Fruit fly (Drosophila melanogaster) whole organism, pupa: ENCODE results near the gene CG14109.

Source experiments
- CG10348 ChIP-seq: fragments of 200-800 bp; sonication (Bioruptor generic); IDR thresholded peaks from 2 replicates; pipeline ENCODE4 v1.3.6; 2022; ENCODE audit warnings: missing biosample characterization, missing genetic modification characterization
- CG12605 ChIP-seq: fragments of 200-800 bp; sonication (Bioruptor generic); IDR thresholded peaks from 2 replicates; pipeline ENCODE4 v1.3.6; 2022; ENCODE audit warnings: missing biosample characterization, missing genetic modification characterization
- CG13204 ChIP-seq: fragments of 200-800 bp; sonication (Bioruptor generic); optimal IDR thresholded peaks from 2 replicates; lab custom pipeline; 2018; ENCODE audit warnings: missing biosample characterization, mild to moderate bottlenecking, missing genetic modification characterization, moderate library complexity
- CG14655 ChIP-seq: fragments of 200-800 bp; sonication (Bioruptor generic); optimal IDR thresholded peaks from 3 replicates; lab custom pipeline; 2017; ENCODE audit warnings: mild to moderate bottlenecking, missing biosample characterization, missing genetic modification reagents, missing genetic modification characterization
- CG15710 ChIP-seq: fragments of 200-800 bp; sonication (Bioruptor generic); optimal IDR thresholded peaks from 2 replicates; lab custom pipeline; 2018; ENCODE audit warnings: missing biosample characterization, mild to moderate bottlenecking, missing genetic modification characterization, moderate library complexity
- CG17806 ChIP-seq: fragments of 200-800 bp; sonication (Bioruptor generic); optimal IDR thresholded peaks from 2 replicates; lab custom pipeline; 2018; ENCODE audit warnings: missing biosample characterization, mild to moderate bottlenecking, missing genetic modification characterization, moderate library complexity
- CG32121 ChIP-seq: fragments of 200-800 bp; sonication (Bioruptor generic); IDR thresholded peaks from 2 replicates; pipeline ENCODE4 v1.3.6; 2022; ENCODE audit warnings: missing biosample characterization, missing genetic modification characterization
- CG34367 ChIP-seq: fragments of 200-800 bp; sonication (Bioruptor generic); optimal IDR thresholded peaks from 2 replicates; lab custom pipeline; 2018; ENCODE audit warnings: missing biosample characterization, mild to moderate bottlenecking, missing genetic modification characterization
- CG4496 ChIP-seq: fragments of 200-800 bp; sonication (Bioruptor generic); IDR thresholded peaks from 3 replicates; pipeline ENCODE4 v1.3.6; 2022; ENCODE audit warnings: missing biosample characterization, missing genetic modification characterization
- CG8301 ChIP-seq: fragments of 200-800 bp; sonication (Bioruptor generic); optimal IDR thresholded peaks from 2 replicates; lab custom pipeline; 2018; ENCODE audit warnings: missing biosample characterization, mild to moderate bottlenecking, missing genetic modification characterization
- CG9948 ChIP-seq: fragments of 200-800 bp; sonication (Bioruptor generic); optimal IDR thresholded peaks from 2 replicates; lab custom pipeline; 2018; ENCODE audit warnings: missing biosample characterization, mild to moderate bottlenecking, missing genetic modification characterization, moderate library complexity
- D1 ChIP-seq: fragments of 200-800 bp; sonication (Bioruptor generic); optimal IDR thresholded peaks from 2 replicates; lab custom pipeline; 2018; ENCODE audit warnings: missing biosample characterization, mild to moderate bottlenecking, missing genetic modification characterization, moderate library complexity
- EcR ChIP-seq: fragments of 200-800 bp; sonication (Bioruptor generic); optimal IDR thresholded peaks from 3 replicates; lab custom pipeline; 2019; ENCODE audit warnings: missing biosample characterization, missing genetic modification characterization, mild to moderate bottlenecking, moderate library complexity, missing genetic modification reagents
- Ets98B ChIP-seq: fragments of 200-800 bp; sonication (Bioruptor generic); IDR thresholded peaks from 2 replicates; pipeline ENCODE4 v1.3.6; 2022; ENCODE audit warnings: missing biosample characterization, missing genetic modification characterization
- Pif1A ChIP-seq: fragments of 200-800 bp; sonication (Bioruptor generic); optimal IDR thresholded peaks from 3 replicates; lab custom pipeline; 2016; ENCODE audit warnings: missing biosample characterization, missing genetic modification characterization
- Pif1B ChIP-seq: fragments of 200-800 bp; sonication (Bioruptor generic); optimal IDR thresholded peaks from 3 replicates; lab custom pipeline; 2016; ENCODE audit warnings: missing biosample characterization, missing genetic modification characterization
- Snoo ChIP-seq: fragments of 200-800 bp; sonication (Bioruptor generic); optimal IDR thresholded peaks from 3 replicates; lab custom pipeline; 2017; ENCODE audit warnings: missing biosample characterization, mild to moderate bottlenecking, missing genetic modification characterization, inconsistent platforms
- fd96Ca ChIP-seq: fragments of 200-800 bp; sonication (Bioruptor generic); IDR thresholded peaks from 3 replicates; pipeline ENCODE4 v1.3.6; 2022; ENCODE audit warnings: missing biosample characterization, missing genetic modification characterization
- gl ChIP-seq: fragments of 200-800 bp; sonication (Bioruptor generic); optimal IDR thresholded peaks from 2 replicates; lab custom pipeline; 2018; ENCODE audit warnings: missing biosample characterization, mild to moderate bottlenecking, missing genetic modification characterization
- rn ChIP-seq: fragments of 200-800 bp; sonication (Bioruptor generic); IDR thresholded peaks from 2 replicates; pipeline ENCODE4 v1.3.6; 2022; ENCODE audit warnings: missing biosample characterization, missing genetic modification characterization

The CG14109 gene

DNA sequence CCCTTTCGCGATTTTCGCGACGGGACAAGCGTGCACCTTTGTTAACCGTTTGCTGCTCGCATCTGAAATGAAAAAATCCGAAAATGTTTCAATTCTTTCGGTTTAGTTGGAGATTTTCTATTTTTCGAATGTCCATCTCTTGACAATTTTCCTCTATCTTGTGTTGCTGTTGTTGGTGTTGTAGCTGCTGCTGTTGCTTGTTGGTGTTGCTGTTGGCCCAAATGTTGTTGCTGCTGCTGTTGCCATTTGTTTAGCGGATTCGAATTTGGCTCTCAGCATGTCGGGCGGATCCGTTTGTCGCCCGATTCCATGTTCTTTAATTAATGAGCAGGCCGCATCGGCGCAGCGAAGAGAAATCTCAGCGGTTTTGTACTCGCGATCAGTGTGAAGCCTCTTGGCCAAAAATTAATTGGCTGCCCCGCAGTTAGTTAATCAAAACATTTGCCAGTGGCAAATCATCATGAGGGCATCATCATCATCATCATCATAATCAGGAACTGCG is 18.4 kb upstream of the CG14109 start, which contains the start of gene CG32121:
Gene CG32121, minus strand, starts transcription at position 51 of the 502 bp plus-strand sequence.
- TF ChIP-seq CG10348 (GFP tag; lab: Robert Waterston, UW) (no peak), CG13204 (GFP tag; lab: Kevin White, UChicago) (no peak), EcR (GFP tag; lab: Kevin White, UChicago) (no peak), CG8301 (no peak), CG4496 (no peak)

- TF ChIP-seq CG15710 (tag; lab: Kevin White, UChicago) (no peak), gl (tag; lab: Kevin White, UChicago) (no peak), Snoo (tag; lab: Kevin White, UChicago) (no peak), CG14655 (GFP tag; lab: Kevin White, UChicago) (no peak), CG17806 (no peak), EcR (GFP tag; lab: Kevin White, UChicago) (no peak), fd96Ca (GFP tag; lab: Robert Waterston, UW) (no peak), CG32121 (GFP tag; lab: Robert Waterston, UW) (no peak), CG12605 (GFP tag; lab: Robert Waterston, UW) (no peak), Pif1A (GFP tag; lab: Kevin White, UChicago) (no peak), CG13204 (GFP tag; lab: Kevin White, UChicago) (no peak), CG4496 (no peak)
Measured at dm6 chr3L:13424068-13424467, 16.6 kb upstream of the CG14109 start, which contains the start of gene CG33263. Gene CG33263 (minus strand): TSS chr3L:13424168.

- TF ChIP-seq fd96Ca (GFP tag; lab: Robert Waterston, UW): no peak
- TF ChIP-seq D1 (tag; lab: Kevin White, UChicago): no peak
- TF ChIP-seq Snoo (tag; lab: Kevin White, UChicago): no peak
- no peak for TF ChIP-seq Pif1A (GFP tag; lab: Kevin White, UChicago)
- TF ChIP-seq CG13204 (GFP tag; lab: Kevin White, UChicago): no peak
- no peak for TF ChIP-seq CG15710 (tag; lab: Kevin White, UChicago)
- TF ChIP-seq CG12605 (GFP tag; lab: Robert Waterston, UW): no peak
- no peak for TF ChIP-seq rn (GFP tag; lab: Robert Waterston, UW)
- TF ChIP-seq Pif1B (GFP tag; lab: Kevin White, UChicago): no peak
- TF ChIP-seq Ets98B (GFP tag; lab: Robert Waterston, UW): no peak
- no peak for TF ChIP-seq CG9948 (tag; lab: Kevin White, UChicago)
- no peak for TF ChIP-seq gl (tag; lab: Kevin White, UChicago)
- TF ChIP-seq CG10348 (GFP tag; lab: Robert Waterston, UW): no peak
- TF ChIP-seq CG14655 (GFP tag; lab: Kevin White, UChicago): no peak
- no peak for TF ChIP-seq EcR (GFP tag; lab: Kevin White, UChicago)
- TF ChIP-seq CG34367 (tag; lab: Kevin White, UChicago): no peak
- TF ChIP-seq CG8301: no peak
- no peak for TF ChIP-seq CG17806
- TF ChIP-seq CG4496: no peak
- TF ChIP-seq CG32121 (GFP tag; lab: Robert Waterston, UW): no peak
- TF ChIP-seq, all 21 proteins: peak for 0
Measured at dm6 chr3L:13425571-13425970, 15.1 kb upstream of the CG14109 start, which contains the start of gene CG14106. Gene CG14106 (minus strand): TSS chr3L:13425671.

DNA sequence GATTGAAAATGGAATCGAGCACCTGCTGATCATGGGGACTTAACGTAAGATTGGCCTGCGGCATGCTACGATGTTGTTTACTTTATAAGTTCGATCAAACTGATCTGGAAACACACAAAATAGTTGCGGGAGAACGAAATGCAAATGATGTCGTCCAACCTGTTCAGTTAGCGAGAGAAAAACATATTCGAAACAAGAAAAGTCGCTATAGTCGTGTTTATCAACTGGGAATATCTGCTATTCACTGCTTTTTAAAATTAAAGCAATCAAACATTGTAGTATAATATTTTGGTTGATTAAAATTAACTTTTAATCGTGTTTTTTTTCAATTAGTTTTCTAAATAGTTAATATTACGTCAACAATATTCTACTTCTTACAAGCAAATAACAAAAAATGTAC is 14.1 kb upstream of the CG14109 start, which contains the start of gene CG14105:
Gene CG14105, minus strand, starts transcription at position 101 of the 400 bp plus-strand sequence.
- TF ChIP-seq D1 (tag; lab: Kevin White, UChicago) (no peak), CG32121 (GFP tag; lab: Robert Waterston, UW) (no peak), CG14655 (GFP tag; lab: Kevin White, UChicago) (no peak), gl (tag; lab: Kevin White, UChicago) (no peak), CG13204 (GFP tag; lab: Kevin White, UChicago) (no peak), rn (GFP tag; lab: Robert Waterston, UW) (no peak), Ets98B (GFP tag; lab: Robert Waterston, UW) (no peak), Snoo (tag; lab: Kevin White, UChicago) (no peak), Pif1A (GFP tag; lab: Kevin White, UChicago) (no peak), EcR (GFP tag; lab: Kevin White, UChicago) (no peak), CG34367 (tag; lab: Kevin White, UChicago) (no peak), fd96Ca (GFP tag; lab: Robert Waterston, UW) (no peak), Pif1B (GFP tag; lab: Kevin White, UChicago) (no peak)

dm6 chr3L:13430171-13430570 is 10.5 kb upstream of the CG14109 start:
- TF ChIP-seq CG32121 (GFP tag; lab: Robert Waterston, UW) (no peak), Ets98B (GFP tag; lab: Robert Waterston, UW) (no peak), CG12605 (GFP tag; lab: Robert Waterston, UW) (no peak), rn (GFP tag; lab: Robert Waterston, UW) (no peak), CG8301 (no peak), CG15710 (tag; lab: Kevin White, UChicago) (no peak), gl (tag; lab: Kevin White, UChicago) (no peak), Pif1B (GFP tag; lab: Kevin White, UChicago) (no peak), CG9948 (tag; lab: Kevin White, UChicago) (no peak), CG14655 (GFP tag; lab: Kevin White, UChicago) (no peak), CG10348 (GFP tag; lab: Robert Waterston, UW) (no peak), CG13204 (GFP tag; lab: Kevin White, UChicago) (no peak), CG34367 (tag; lab: Kevin White, UChicago) (no peak)

- TF ChIP-seq CG8301: no peak
Measured at dm6 chr3L:13432791-13433190, 7.9 kb upstream of the CG14109 start.
